Fruit fly (Drosophila melanogaster) Kc167 (cell line): ENCODE measurements around the gene AdamTS-B.

Source experiments
- Myc ChIP-seq: fragments of >200 bp; optimal IDR thresholded peaks from 2 replicates; lab custom pipeline; 2017; ENCODE audit warnings: missing external identifiers
- Sin3A ChIP-seq: fragments of >200 bp; optimal IDR thresholded peaks from 2 replicates; lab custom pipeline; 2018; ENCODE audit warnings: missing external identifiers
- insv ChIP-seq: fragments of >200 bp; optimal IDR thresholded peaks from 3 replicates; lab custom pipeline; 2018; ENCODE audit warnings: missing external identifiers
- psq ChIP-seq: fragments of >200 bp; optimal IDR thresholded peaks from 2 replicates; lab custom pipeline; 2017; ENCODE audit warnings: missing external identifiers
- ttk ChIP-seq: sonication (Bioruptor generic); optimal IDR thresholded peaks from 2 replicates; lab custom pipeline; 2017; ENCODE audit warnings: missing external identifiers

DNA sequence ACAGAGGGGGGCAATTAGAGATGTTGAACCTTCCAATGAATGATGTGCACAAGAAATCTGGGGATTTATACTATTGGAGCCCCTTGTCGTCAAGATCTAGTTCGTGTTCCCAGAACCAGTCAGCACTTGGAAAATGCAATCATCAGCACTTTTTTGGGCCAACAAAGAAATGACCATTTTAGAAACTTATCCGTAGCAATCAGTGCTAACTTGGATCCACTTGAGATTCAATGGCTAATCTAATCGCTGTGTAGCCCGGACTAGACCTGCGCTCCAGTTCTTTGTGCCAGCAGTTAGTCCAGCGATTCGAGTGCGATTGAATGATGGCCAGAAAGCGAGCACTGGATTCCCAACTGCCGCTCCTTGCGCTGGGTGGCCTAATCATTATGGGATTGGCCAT, 34.1 kb downstream of the AdamTS-B start, which contains the start of gene CG15773:
- TF ChIP-seq ttk (lab: Kevin White, UChicago): no peak
- TF ChIP-seq psq (lab: Kevin White, UChicago): no peak
- TF ChIP-seq Myc (lab: Kevin White, UChicago): no peak
- TF ChIP-seq Sin3A: no peak
- TF ChIP-seq insv (lab: Kevin White, UChicago): no peak
